Worm (Caenorhabditis elegans) whole organism, L2 larva: ENCODE results near the gene gpa-13.

Source experiments
- R02D3.7 ChIP-seq: fragments of 150-350 bp; optimal IDR thresholded peaks from 2 replicates; lab custom pipeline; 2014; ENCODE audit warnings: missing biosample characterization, missing genetic modification characterization
- elt-3 ChIP-seq: sonication (generic microtip); optimal IDR thresholded peaks from 2 replicates; lab custom pipeline; 2017; ENCODE audit warnings: missing biosample characterization, missing genetic modification characterization
- fos-1 ChIP-seq: fragments of 150-350 bp; optimal IDR thresholded peaks from 2 replicates; lab custom pipeline; 2014; ENCODE audit warnings: missing biosample characterization, missing genetic modification characterization
- nhr-11 ChIP-seq: fragments of 150-350 bp; optimal IDR thresholded peaks from 2 replicates; lab custom pipeline; 2014; ENCODE audit warnings: missing biosample characterization, missing genetic modification characterization
- nhr-237 ChIP-seq: fragments of 150-350 bp; optimal IDR thresholded peaks from 2 replicates; lab custom pipeline; 2014; ENCODE audit warnings: missing biosample characterization, missing genetic modification characterization
- nhr-6 ChIP-seq: fragments of 150-350 bp; optimal IDR thresholded peaks from 2 replicates; lab custom pipeline; 2014; ENCODE audit warnings: missing biosample characterization, missing genetic modification characterization
- nhr-77 ChIP-seq: fragments of 150-350 bp; optimal IDR thresholded peaks from 2 replicates; lab custom pipeline; 2014; ENCODE audit warnings: missing biosample characterization, missing genetic modification characterization
- skn-1 ChIP-seq: sonication (generic microtip); optimal IDR thresholded peaks from 2 replicates; lab custom pipeline; 2017; ENCODE audit warnings: missing biosample characterization, missing genetic modification characterization
- ztf-11 ChIP-seq: sonication (generic microtip); optimal IDR thresholded peaks from 2 replicates; lab custom pipeline; 2017; ENCODE audit warnings: missing biosample characterization, missing genetic modification characterization

ce11 chrV:12743778-12744502 lies 10.8 kb downstream of the gpa-13 start:
- no peak for TF ChIP-seq fos-1 (tag; lab: Kevin White, UChicago)
- TF ChIP-seq R02D3.7 (tag; lab: Kevin White, UChicago) = no peak
- no peak for TF ChIP-seq nhr-237 (tag; lab: Kevin White, UChicago)
- TF ChIP-seq nhr-77 (tag; lab: Kevin White, UChicago) = no peak
- no peak for TF ChIP-seq nhr-6 (tag; lab: Kevin White, UChicago)
- TF ChIP-seq skn-1 (tag; lab: Kevin White, UChicago) = no peak
- no peak for TF ChIP-seq nhr-11 (tag; lab: Kevin White, UChicago)
- TF ChIP-seq elt-3 (tag; lab: Kevin White, UChicago) = no peak
- no peak for TF ChIP-seq ztf-11
